Worm (Caenorhabditis elegans): ENCODE data around the gene plg-1.

Gene plg-1

DNA sequence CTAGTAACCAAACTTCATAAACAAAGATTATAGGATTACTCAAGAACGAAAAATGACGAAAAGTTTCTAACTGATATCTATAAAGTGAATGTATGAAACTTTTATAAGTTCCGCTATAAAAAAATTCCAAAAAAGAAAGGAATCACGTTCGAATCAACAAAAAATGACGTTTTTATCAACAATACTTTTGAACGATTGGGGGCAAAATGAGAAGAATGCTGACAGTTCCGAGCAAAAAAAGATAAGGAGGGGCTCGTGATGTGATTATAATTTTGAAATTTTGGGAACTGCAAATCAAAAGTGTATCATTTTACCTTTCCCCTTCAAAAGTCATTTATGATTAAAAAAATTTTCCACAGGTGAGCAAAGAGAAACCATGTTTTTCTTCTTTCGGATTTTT, 26.9 kb downstream of the plg-1 start:
- TF ChIP-seq dmd-4 (tag; optimal IDR thresholded peaks at IDR 0.05) (no peak), ztf-4 (tag; optimal IDR thresholded peaks at IDR 0.05) (no peak), egl-27 (tag; optimal IDR thresholded peaks at IDR 0.05) (no peak), unc-39 (tag; optimal IDR thresholded peaks at IDR 0.05) (no peak), ztf-1 (GFP tag; conservative IDR thresholded peaks at IDR 0.05) (no peak), unc-55 (GFP tag; optimal IDR thresholded peaks at IDR 0.05) (peak; percentile 72), fos-1 (tag; optimal IDR thresholded peaks at IDR 0.05) (peak; percentile 84), nhr-12 (tag; optimal IDR thresholded peaks at IDR 0.05) (no peak), elt-1 (tag; optimal IDR thresholded peaks at IDR 0.05) (no peak), sma-9 (GFP tag; optimal IDR thresholded peaks at IDR 0.05) (peak; percentile 5), sma-9 (tag; optimal IDR thresholded peaks at IDR 0.05) (no peak), ztf-11 (tag; optimal IDR thresholded peaks at IDR 0.05) (no peak)

DNA sequence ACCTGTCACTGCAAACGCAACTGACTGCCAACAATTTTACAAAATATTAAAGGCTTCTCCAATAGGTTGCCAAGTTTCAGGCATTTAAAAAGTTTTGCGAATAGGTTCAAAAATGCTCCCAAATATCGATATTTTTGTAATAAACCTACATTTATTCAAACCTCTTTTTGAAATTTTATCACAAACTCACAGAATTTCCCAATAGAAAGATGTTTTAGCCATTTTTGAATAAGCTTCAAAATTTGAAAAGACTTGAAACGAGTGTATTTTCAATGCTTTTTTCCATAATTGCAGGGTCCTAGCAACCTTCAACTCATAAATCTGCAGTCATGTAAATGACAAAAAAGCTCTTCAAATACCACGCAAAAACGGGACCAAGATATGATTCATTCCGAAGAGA, 30.3 kb downstream of the plg-1 start:
- no peak for TF ChIP-seq nhr-129 (tag; optimal IDR thresholded peaks at IDR 0.05)
- TF ChIP-seq skn-1 (tag; optimal IDR thresholded peaks at IDR 0.05), result no peak
- no peak for TF ChIP-seq nhr-6 (tag; optimal IDR thresholded peaks at IDR 0.05)
- no peak for TF ChIP-seq nhr-237 (tag; optimal IDR thresholded peaks at IDR 0.05)
- TF ChIP-seq nhr-21 (tag; optimal IDR thresholded peaks at IDR 0.05), result no peak
- no peak for TF ChIP-seq lsy-2 (tag; optimal IDR thresholded peaks at IDR 0.05)
- no peak for TF ChIP-seq nhr-25 (tag; optimal IDR thresholded peaks at IDR 0.05)
- no peak for TF ChIP-seq sma-3 (GFP tag; optimal IDR thresholded peaks at IDR 0.05)
- no peak for TF ChIP-seq unc-62 (GFP tag; optimal IDR thresholded peaks at IDR 0.05)
- TF ChIP-seq mdl-1 (tag; optimal IDR thresholded peaks at IDR 0.05), result no peak
- no peak for TF ChIP-seq ama-1 (optimal IDR thresholded peaks at IDR 0.05)
- no peak for TF ChIP-seq ceh-82 (tag; optimal IDR thresholded peaks at IDR 0.05)
- no peak for TF ChIP-seq snpc-4 (tag; optimal IDR thresholded peaks at IDR 0.05)
- no peak for TF ChIP-seq nhr-10 (tag; optimal IDR thresholded peaks at IDR 0.05)
- TF ChIP-seq sma-9 (GFP tag; optimal IDR thresholded peaks at IDR 0.05), result no peak
- TF ChIP-seq sma-9 (tag; optimal IDR thresholded peaks at IDR 0.05), result no peak
- no peak for TF ChIP-seq gmeb-1 (tag; optimal IDR thresholded peaks at IDR 0.05)
- TF ChIP-seq egl-27 (tag; optimal IDR thresholded peaks at IDR 0.05), result no peak
- no peak for TF ChIP-seq dmd-4 (tag; optimal IDR thresholded peaks at IDR 0.05)
- TF ChIP-seq nhr-77 (tag; optimal IDR thresholded peaks at IDR 0.05), result no peak
- no peak for TF ChIP-seq lin-39 (tag; optimal IDR thresholded peaks at IDR 0.05)

DNA sequence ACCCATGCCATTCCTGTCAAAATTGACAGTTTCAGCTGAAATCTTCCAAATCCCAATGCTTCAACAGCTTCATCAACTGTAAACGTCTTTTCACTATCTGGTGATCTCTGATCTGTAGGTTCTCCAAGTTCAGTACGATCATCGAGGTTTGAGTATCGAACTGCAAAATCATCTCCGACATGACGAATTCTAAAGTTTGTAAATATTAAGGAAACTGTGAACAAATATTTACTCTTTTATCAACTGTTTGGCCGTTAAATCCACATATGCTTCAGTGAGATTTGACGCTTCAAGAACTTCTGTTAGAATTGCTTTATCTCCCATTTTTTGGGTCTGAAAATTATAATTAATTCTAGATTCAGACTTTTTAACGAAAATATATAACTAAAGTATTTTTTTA, 33.1 kb downstream of the plg-1 start, which contains the start of gene svop-1:
Gene svop-1 (minus strand): TSS at position 339 of the 400 bp plus-strand sequence.
- TF ChIP-seq nhr-23 (tag; optimal IDR thresholded peaks at IDR 0.05), result no peak
- no peak for TF ChIP-seq ceh-82 (tag; optimal IDR thresholded peaks at IDR 0.05)
- no peak for TF ChIP-seq sem-4 (tag; optimal IDR thresholded peaks at IDR 0.05)
- no peak for TF ChIP-seq gmeb-1 (tag; optimal IDR thresholded peaks at IDR 0.05)

ce11 chrIII:8886309-8886708, 34.2 kb downstream of the plg-1 start:
- TF ChIP-seq nhr-129 (tag; optimal IDR thresholded peaks at IDR 0.05), result peak; percentile 43
- no peak for TF ChIP-seq R02D3.7 (tag; optimal IDR thresholded peaks at IDR 0.05)
- no peak for TF ChIP-seq nhr-21 (tag; optimal IDR thresholded peaks at IDR 0.05)
- peak; percentile 35 for TF ChIP-seq egl-27 (tag; optimal IDR thresholded peaks at IDR 0.05)
- TF ChIP-seq lsy-2 (tag; optimal IDR thresholded peaks at IDR 0.05), result peak in 1 of 2 experiments; percentile 57
- no peak for TF ChIP-seq ceh-16 (tag; optimal IDR thresholded peaks at IDR 0.05)
- no peak for TF ChIP-seq dmd-4 (tag; optimal IDR thresholded peaks at IDR 0.05)
- no peak for TF ChIP-seq skn-1 (tag; optimal IDR thresholded peaks at IDR 0.05)
- peak; percentile 34 for TF ChIP-seq crh-2 (tag; optimal IDR thresholded peaks at IDR 0.05)
- peak; percentile 27 for TF ChIP-seq zag-1 (tag; optimal IDR thresholded peaks at IDR 0.05)
- TF ChIP-seq gmeb-1 (tag; optimal IDR thresholded peaks at IDR 0.05), result no peak
- TF ChIP-seq F13H6.1 (tag; optimal IDR thresholded peaks at IDR 0.05), result peak; percentile 22
- no peak for TF ChIP-seq ztf-4 (tag; optimal IDR thresholded peaks at IDR 0.05)
- TF ChIP-seq lin-39 (tag; optimal IDR thresholded peaks at IDR 0.05), result no peak
- no peak for TF ChIP-seq sma-9 (GFP tag; optimal IDR thresholded peaks at IDR 0.05)
- no peak for TF ChIP-seq sma-9 (tag; optimal IDR thresholded peaks at IDR 0.05)
- peak; percentile 59 for TF ChIP-seq C34F6.9 (tag; optimal IDR thresholded peaks at IDR 0.05)
- TF ChIP-seq unc-55 (GFP tag; optimal IDR thresholded peaks at IDR 0.05), result peak; percentile 64
